Worm (Caenorhabditis elegans) whole organism, L2 larva: Measurements from ENCODE around the gene clec-251.

Experiments used
- ama-1 ChIP-seq: fragments of 150-350 bp; optimal IDR thresholded peaks from 2 replicates; lab custom pipeline; 2018; ENCODE audit warnings: inconsistent platforms
- fos-1 ChIP-seq: fragments of 150-350 bp; optimal IDR thresholded peaks from 2 replicates; lab custom pipeline; 2014; ENCODE audit warnings: missing biosample characterization, missing genetic modification characterization
- nhr-12 ChIP-seq: fragments of 150-350 bp; optimal IDR thresholded peaks from 2 replicates; lab custom pipeline; 2014; ENCODE audit warnings: missing biosample characterization, missing genetic modification characterization
- nhr-77 ChIP-seq: fragments of 150-350 bp; optimal IDR thresholded peaks from 2 replicates; lab custom pipeline; 2014; ENCODE audit warnings: missing biosample characterization, missing genetic modification characterization
- ztf-11 ChIP-seq: sonication (generic microtip); optimal IDR thresholded peaks from 2 replicates; lab custom pipeline; 2017; ENCODE audit warnings: missing biosample characterization, missing genetic modification characterization

DNA sequence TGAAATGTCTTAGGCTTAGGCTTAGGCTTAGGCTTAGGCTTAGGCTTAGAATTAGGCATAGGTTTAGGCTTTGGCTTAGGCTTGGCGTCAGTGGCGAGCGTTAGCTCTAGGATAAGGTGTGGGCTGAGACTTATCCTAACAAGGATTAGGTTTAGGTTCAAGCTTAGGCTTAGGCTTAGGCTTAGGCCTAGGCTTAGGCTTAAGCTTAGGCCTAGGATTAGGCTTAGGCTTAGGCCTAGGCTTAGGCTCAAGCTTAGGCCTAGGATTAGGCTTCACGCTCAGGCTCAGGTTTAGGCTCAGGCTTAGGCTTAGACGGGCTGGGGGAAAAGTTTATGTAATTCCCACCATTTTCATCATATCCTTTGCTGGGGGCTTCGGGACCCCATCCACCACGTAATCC lies 12.8 kb downstream of the clec-251 start:
- no peak for TF ChIP-seq ama-1 (lab: Kevin White, UChicago)
- no peak for TF ChIP-seq nhr-12 (tag; lab: Kevin White, UChicago)
- TF ChIP-seq nhr-77 (tag; lab: Kevin White, UChicago) = no peak
- TF ChIP-seq ztf-11 (tag; lab: Kevin White, UChicago) = no peak
- TF ChIP-seq fos-1 (tag; lab: Kevin White, UChicago) = no peak
